Worm (Caenorhabditis elegans) whole organism, late embryonic: ENCODE data around the gene aat-1.
A peak's percentile ranks its signal among the peaks of the same experiment; 100 is the strongest.

Experiments used
- K02D7.2 ChIP-seq: sonication (generic microtip); optimal IDR thresholded peaks from 2 replicates; lab custom pipeline; 2017; ENCODE audit warnings: mild to moderate bottlenecking, missing genetic modification characterization, missing compliant biosample characterization
- ceh-31 ChIP-seq: sonication (generic microtip); optimal IDR thresholded peaks from 2 replicates; lab custom pipeline; 2016; ENCODE audit warnings: missing genetic modification characterization, missing compliant biosample characterization
- ceh-45 ChIP-seq: fragments of 200-800 bp; sonication (Bioruptor generic); IDR thresholded peaks from 2 replicates; pipeline ENCODE4 v1.3.6; 2022; ENCODE audit warnings: missing genetic modification reagents, missing genetic modification characterization, missing compliant biosample characterization
- ceh-48 ChIP-seq: sonication (generic microtip); optimal IDR thresholded peaks from 2 replicates; lab custom pipeline; 2016; ENCODE audit warnings: missing genetic modification characterization, inconsistent platforms, missing compliant biosample characterization
- dmd-4 ChIP-seq: sonication (generic microtip); optimal IDR thresholded peaks from 2 replicates; lab custom pipeline; 2016; ENCODE audit warnings: borderline replicate concordance, missing genetic modification characterization, missing compliant biosample characterization
- elt-4 ChIP-seq: sonication (generic microtip); optimal IDR thresholded peaks from 2 replicates; lab custom pipeline; 2016; ENCODE audit warnings: missing genetic modification characterization, missing compliant biosample characterization
- ets-4 ChIP-seq: sonication (generic microtip); optimal IDR thresholded peaks from 2 replicates; lab custom pipeline; 2016; ENCODE audit warnings: missing genetic modification characterization, missing compliant biosample characterization
- lim-6 ChIP-seq: sonication (generic microtip); optimal IDR thresholded peaks from 2 replicates; lab custom pipeline; 2016; ENCODE audit warnings: missing genetic modification characterization, missing compliant biosample characterization
- ref-2 ChIP-seq: sonication (generic microtip); optimal IDR thresholded peaks from 2 replicates; lab custom pipeline; 2016; ENCODE audit warnings: missing genetic modification characterization, missing compliant biosample characterization

Gene aat-1

ce11 chrIV:9563529-9564376, 37.7 kb downstream of the aat-1 start:
- TF ChIP-seq ref-2 (tag; lab: Kevin White, UChicago) (no peak), dmd-4 (peak; percentile 47), ceh-31 (tag; lab: Kevin White, UChicago) (no peak), ceh-45 (GFP tag; lab: Robert Waterston, UW) (no peak), ceh-48 (tag; lab: Kevin White, UChicago) (no peak), ets-4 (tag; lab: Kevin White, UChicago) (no peak), K02D7.2 (no peak), elt-4 (tag; lab: Kevin White, UChicago) (peak; percentile 95)

ce11 chrIV:9563079-9563478, 38.4 kb downstream of the aat-1 start, which contains the start of gene col-122:
Gene col-122 (plus strand): TSS chrIV:9563379.
- TF ChIP-seq lim-6 (tag; lab: Kevin White, UChicago), result no peak
